Fruit fly (Drosophila melanogaster) whole organism, prepupa: ENCODE measurements around the gene CG14984.

Experiments used
- CG10631 ChIP-seq: fragments of 200-800 bp; sonication (Bioruptor generic); optimal IDR thresholded peaks from 2 replicates; lab custom pipeline; 2016; ENCODE audit warnings: missing biosample characterization, missing genetic modification characterization
- CG10669 ChIP-seq: fragments of 200-800 bp; sonication (Bioruptor generic); optimal IDR thresholded peaks from 3 replicates; lab custom pipeline; 2018; ENCODE audit warnings: missing biosample characterization, mild to moderate bottlenecking, missing genetic modification characterization, moderate library complexity
- CG16779 ChIP-seq: fragments of 200-800 bp; sonication (Bioruptor generic); optimal IDR thresholded peaks from 3 replicates; lab custom pipeline; 2017; ENCODE audit warnings: missing biosample characterization, mild to moderate bottlenecking, missing genetic modification characterization
- CG31627 ChIP-seq: fragments of 200-800 bp; sonication (Bioruptor generic); optimal IDR thresholded peaks from 3 replicates; lab custom pipeline; 2016; ENCODE audit warnings: missing biosample characterization, missing genetic modification characterization
- CG32006 ChIP-seq: fragments of 200-800 bp; sonication (Bioruptor generic); optimal IDR thresholded peaks from 3 replicates; lab custom pipeline; 2017; ENCODE audit warnings: missing biosample characterization, mild to moderate bottlenecking, missing genetic modification characterization
- CG6792 ChIP-seq: fragments of 200-800 bp; sonication (Bioruptor generic); optimal IDR thresholded peaks from 3 replicates; lab custom pipeline; 2016; ENCODE audit warnings: missing biosample characterization, missing genetic modification characterization
- CG7368 ChIP-seq: fragments of 200-800 bp; sonication (Bioruptor generic); optimal IDR thresholded peaks from 3 replicates; lab custom pipeline; 2016; ENCODE audit warnings: missing biosample characterization, missing genetic modification characterization
- Lpt ChIP-seq: fragments of 200-800 bp; sonication (Bioruptor generic); optimal IDR thresholded peaks from 3 replicates; lab custom pipeline; 2016; ENCODE audit warnings: missing biosample characterization, missing genetic modification characterization
- achi ChIP-seq: fragments of 200-800 bp; sonication (Bioruptor generic); optimal IDR thresholded peaks from 3 replicates; lab custom pipeline; 2016; ENCODE audit warnings: missing biosample characterization, missing genetic modification characterization
- acj6 ChIP-seq: fragments of 200-800 bp; sonication (Bioruptor generic); optimal IDR thresholded peaks from 3 replicates; lab custom pipeline; 2016; ENCODE audit warnings: missing biosample characterization, missing genetic modification characterization
- dac ChIP-seq: fragments of 200-800 bp; sonication (Bioruptor generic); optimal IDR thresholded peaks from 2 replicates; lab custom pipeline; 2017; ENCODE audit warnings: missing biosample characterization, mild to moderate bottlenecking, missing genetic modification characterization
- eg ChIP-seq: fragments of 200-800 bp; sonication (Bioruptor generic); IDR thresholded peaks from 3 replicates; pipeline ENCODE4 v1.3.6; 2022; ENCODE audit warnings: missing biosample characterization, missing genetic modification characterization
- esn ChIP-seq: fragments of 200-800 bp; sonication (Bioruptor generic); optimal IDR thresholded peaks from 2 replicates; lab custom pipeline; 2016; ENCODE audit warnings: missing biosample characterization, mild to moderate bottlenecking, missing genetic modification characterization, moderate library complexity
- net ChIP-seq: fragments of 200-800 bp; sonication (Bioruptor generic); optimal IDR thresholded peaks from 3 replicates; lab custom pipeline; 2016; ENCODE audit warnings: missing biosample characterization, missing genetic modification characterization

dm6 chr3L:3929968-3930767 lies 22.2 kb downstream of the CG14984 start:
- TF ChIP-seq CG6792 (GFP tag; lab: Kevin White, UChicago) (no peak), CG10631 (no peak), net (GFP tag; lab: Kevin White, UChicago) (no peak), esn (GFP tag; lab: Kevin White, UChicago) (no peak), CG10669 (GFP tag; lab: Kevin White, UChicago) (no peak), CG7368 (GFP tag; lab: Kevin White, UChicago) (no peak), eg (no peak), Lpt (GFP tag; lab: Kevin White, UChicago) (no peak), acj6 (GFP tag; lab: Kevin White, UChicago) (no peak), CG31627 (GFP tag; lab: Kevin White, UChicago) (no peak), CG32006 (GFP tag; lab: Kevin White, UChicago) (no peak), dac (no peak), achi (GFP tag; lab: Kevin White, UChicago) (no peak), CG16779 (tag; lab: Kevin White, UChicago) (no peak)
